Worm (Caenorhabditis elegans): Measurements from ENCODE around the gene srbc-34.

DNA sequence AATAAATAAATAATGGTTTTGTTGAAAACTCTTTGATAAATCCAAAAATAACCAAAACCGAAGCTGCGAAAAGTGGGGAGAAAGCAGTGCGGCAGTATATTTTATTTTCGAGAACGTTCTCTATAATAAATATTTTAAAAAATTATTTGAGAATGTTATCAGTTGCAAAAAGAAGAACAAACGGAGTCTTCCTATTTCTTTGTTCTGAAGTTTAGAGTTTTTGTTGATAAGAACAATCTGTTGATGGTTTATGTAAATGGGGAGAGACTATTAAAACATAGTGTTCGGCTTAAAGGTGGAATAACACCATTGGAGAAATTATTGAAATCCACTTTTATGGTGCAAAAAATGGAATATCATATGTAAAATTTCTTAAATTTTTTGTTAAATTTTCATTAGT is 7.0 kb downstream of the srbc-34 start:
- TF ChIP-seq him-1 (tag; optimal IDR thresholded peaks at IDR 0.05), result no peak
- no peak for TF ChIP-seq W03F9.2 (tag; optimal IDR thresholded peaks at IDR 0.05)
- no peak for TF ChIP-seq dao-5 (tag; optimal IDR thresholded peaks at IDR 0.05)

All from whole organism, L4/young adult.